Worm (Caenorhabditis elegans): Measurements from ENCODE around the gene Y111B2A.12.

Y111B2A.12 gene

DNA sequence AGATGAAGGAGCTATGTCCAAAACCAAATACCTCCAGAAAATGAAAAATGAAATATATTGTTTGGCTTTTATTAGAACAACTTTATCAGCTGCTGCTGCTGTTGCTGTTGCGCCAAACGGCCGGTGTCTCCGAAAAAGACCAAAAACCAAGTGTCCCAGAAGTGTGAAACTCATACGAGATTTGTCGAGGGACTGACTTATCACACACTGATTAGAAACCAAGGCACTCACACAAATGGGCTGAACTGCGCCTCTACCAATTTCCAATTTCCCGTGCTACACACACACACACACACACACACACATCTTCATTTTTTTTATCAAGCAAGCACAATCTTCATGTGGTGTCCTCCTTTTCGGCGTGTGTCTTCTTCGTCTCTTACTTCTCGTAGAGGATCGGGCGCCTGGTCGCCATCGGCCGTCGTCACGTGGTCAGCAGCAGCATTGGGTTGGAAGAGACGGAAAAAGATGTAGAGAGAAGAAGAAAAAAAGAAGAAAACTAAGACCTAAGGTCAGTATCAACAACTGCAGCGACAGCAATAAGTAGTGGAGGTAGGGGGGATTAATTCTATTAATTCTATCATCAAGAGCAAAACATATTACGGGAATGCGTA, 40.9 kb upstream of the Y111B2A.12 start (continued):
- TF ChIP-seq nhr-10 (tag; optimal IDR thresholded peaks at IDR 0.05) (peak; percentile 83), lin-15B (tag; optimal IDR thresholded peaks at IDR 0.05) (no peak), nhr-237 (tag; optimal IDR thresholded peaks at IDR 0.05) (no peak), fos-1 (tag; optimal IDR thresholded peaks at IDR 0.05) (no peak), attf-4 (tag; optimal IDR thresholded peaks at IDR 0.05) (no peak), mes-2 (tag; optimal IDR thresholded peaks at IDR 0.05; ENCODE audit: poor library complexity, severe bottlenecking) (peak; percentile 74), duxl-1 (tag; optimal IDR thresholded peaks at IDR 0.05; ENCODE audit: poor library complexity) (peak; percentile 33), T20F7.1 (GFP tag; optimal IDR thresholded peaks at IDR 0.05) (no peak), ces-1 (GFP tag; optimal IDR thresholded peaks at IDR 0.05) (no peak), nhr-42 (GFP tag; IDR thresholded peaks at IDR 0.05) (no peak), F49E8.2 (tag; optimal IDR thresholded peaks at IDR 0.05; ENCODE audit: borderline replicate concordance) (no peak), F37D6.2 (tag; optimal IDR thresholded peaks at IDR 0.05) (no peak), jun-1 (tag; optimal IDR thresholded peaks at IDR 0.05) (peak; percentile 48), ztf-7 (tag; optimal IDR thresholded peaks at IDR 0.05) (no peak), ZK546.5 (tag; optimal IDR thresholded peaks at IDR 0.05) (no peak), unc-39 (tag; optimal IDR thresholded peaks at IDR 0.05) (no peak), Y48G9A.11 (GFP tag; IDR thresholded peaks at IDR 0.05) (no peak), snpc-1.2 (GFP tag; IDR thresholded peaks at IDR 0.05) (no peak), ceh-20 (GFP tag; IDR thresholded peaks at IDR 0.05) (0 out of 2 replicates have a peak, but pooled peaks have one; percentile 21), daf-8 (GFP tag; IDR thresholded peaks at IDR 0.05) (no peak), zip-2 (tag; optimal IDR thresholded peaks at IDR 0.05) (no peak), snpc-4 (tag; optimal IDR thresholded peaks at IDR 0.05) (no peak)

DNA sequence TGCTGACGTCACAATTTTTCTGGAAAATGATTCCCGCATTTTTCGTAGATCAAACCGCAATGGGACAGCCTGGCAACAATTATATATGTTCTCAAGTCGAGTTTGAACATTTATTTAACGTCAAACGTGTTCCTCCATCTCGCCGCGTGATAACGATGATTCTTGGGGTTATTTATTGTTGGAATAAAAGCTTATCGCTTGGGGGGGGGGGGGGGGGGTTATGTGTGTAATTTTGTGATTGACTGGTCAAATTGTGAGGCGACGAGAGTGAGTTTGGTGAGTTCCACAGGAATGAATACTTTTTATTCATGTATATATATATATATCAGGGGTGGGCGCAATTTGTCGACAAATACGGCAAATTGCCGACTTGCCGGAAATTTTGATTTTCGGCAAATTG, 40.1 kb upstream of the Y111B2A.12 start:
- TF ChIP-seq Y75B8A.6 (GFP tag; IDR thresholded peaks at IDR 0.05) = no peak
- TF ChIP-seq mxl-3 (GFP tag; optimal IDR thresholded peaks at IDR 0.05) = peak; percentile 28
- TF ChIP-seq fkh-10 (GFP tag; optimal IDR thresholded peaks at IDR 0.05) = no peak
- no peak for TF ChIP-seq ceh-62 (tag; optimal IDR thresholded peaks at IDR 0.05)
- no peak for TF ChIP-seq unc-39 (tag; optimal IDR thresholded peaks at IDR 0.05)
- TF ChIP-seq hif-1 (tag; optimal IDR thresholded peaks at IDR 0.05) = no peak
- TF ChIP-seq dmd-6 (GFP tag; IDR thresholded peaks at IDR 0.05) = peak; percentile 49; the same call in 1 of the 2 replicates
- peak; percentile 23; the same call in 1 of the 2 replicates for TF ChIP-seq ceh-20 (GFP tag; IDR thresholded peaks at IDR 0.05)
- no peak for TF ChIP-seq ama-1 (optimal IDR thresholded peaks at IDR 0.05)
- no peak for TF ChIP-seq ceh-28 (tag; optimal IDR thresholded peaks at IDR 0.05)
- no peak for TF ChIP-seq dpl-1 (GFP tag; optimal IDR thresholded peaks at IDR 0.05)
- TF ChIP-seq zfp-3 (GFP tag; conservative IDR thresholded peaks at IDR 0.05) = no peak
- no peak for TF ChIP-seq pha-4 (GFP tag; IDR thresholded peaks at IDR 0.05)
- TF ChIP-seq pha-4 (tag; optimal IDR thresholded peaks at IDR 0.05) = no peak
- TF ChIP-seq sdz-12 (GFP tag; optimal IDR thresholded peaks at IDR 0.05) = no peak
- peak; percentile 62 for TF ChIP-seq hlh-11 (tag; optimal IDR thresholded peaks at IDR 0.05)
- no peak for TF ChIP-seq nhr-111 (GFP tag; optimal IDR thresholded peaks at IDR 0.05)
- no peak for TF ChIP-seq lin-1 (GFP tag; IDR thresholded peaks at IDR 0.05)
- TF ChIP-seq ztf-7 (tag; optimal IDR thresholded peaks at IDR 0.05) = no peak
- TF ChIP-seq hlh-30 (tag; optimal IDR thresholded peaks at IDR 0.05; ENCODE audit: insufficient read depth) = no peak
- no peak for TF ChIP-seq T26A8.4 (GFP tag; IDR thresholded peaks at IDR 0.05)
- no peak for TF ChIP-seq cey-2 (tag; optimal IDR thresholded peaks at IDR 0.05; ENCODE audit: borderline replicate concordance, insufficient read depth)
- TF ChIP-seq Y48G9A.11 (GFP tag; IDR thresholded peaks at IDR 0.05) = no peak

All from whole organism, L4 larva.